Worm (Caenorhabditis elegans) whole organism, midembryonic: ENCODE data around the gene F46C5.10.

Experiments used
- T22C8.4 ChIP-seq: fragments of 200-800 bp; sonication (Bioruptor generic); IDR thresholded peaks from 2 replicates; pipeline ENCODE4 v1.3.6; 2022; ENCODE audit warnings: missing genetic modification characterization, missing compliant biosample characterization
- cog-1 ChIP-seq: sonication (generic microtip); optimal IDR thresholded peaks from 2 replicates; lab custom pipeline; 2016; ENCODE audit warnings: missing genetic modification characterization, missing compliant biosample characterization

DNA sequence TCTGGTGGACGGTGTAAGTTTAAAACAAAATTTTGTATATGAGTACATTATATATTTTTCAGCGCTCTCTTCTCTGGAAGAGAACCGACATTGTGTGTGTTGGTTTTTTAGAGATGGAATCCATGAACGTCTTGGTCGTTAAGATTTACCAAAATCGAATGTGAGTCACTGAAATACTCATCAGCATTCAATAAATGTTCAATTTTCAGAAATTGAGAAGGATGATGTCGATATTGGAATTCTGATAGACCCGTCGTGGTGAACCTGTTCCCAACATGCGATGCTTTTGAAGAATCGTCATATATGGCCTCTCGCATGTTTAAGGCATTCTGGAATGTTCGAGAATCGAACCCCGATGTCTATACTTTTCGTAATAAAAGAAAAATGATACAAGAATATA lies 30.1 kb downstream of the F46C5.10 start:
- TF ChIP-seq cog-1, result no peak
- no peak for TF ChIP-seq T22C8.4 (GFP tag; lab: Robert Waterston, UW)
